Worm (Caenorhabditis elegans): ENCODE results near the gene scl-5.

Gene scl-5

ce11 chrIV:13075625-13076252, 11.9 kb downstream of the scl-5 start:
- TF ChIP-seq unc-62 (GFP tag; optimal IDR thresholded peaks at IDR 0.05): no peak

ce11 chrIV:13076620-13077019, 12.8 kb downstream of the scl-5 start, which contains the start of gene C39E9.7:
Gene C39E9.7, minus strand, starts transcription at chrIV:13076720.
- no peak for TF ChIP-seq unc-62 (GFP tag; optimal IDR thresholded peaks at IDR 0.05)

DNA sequence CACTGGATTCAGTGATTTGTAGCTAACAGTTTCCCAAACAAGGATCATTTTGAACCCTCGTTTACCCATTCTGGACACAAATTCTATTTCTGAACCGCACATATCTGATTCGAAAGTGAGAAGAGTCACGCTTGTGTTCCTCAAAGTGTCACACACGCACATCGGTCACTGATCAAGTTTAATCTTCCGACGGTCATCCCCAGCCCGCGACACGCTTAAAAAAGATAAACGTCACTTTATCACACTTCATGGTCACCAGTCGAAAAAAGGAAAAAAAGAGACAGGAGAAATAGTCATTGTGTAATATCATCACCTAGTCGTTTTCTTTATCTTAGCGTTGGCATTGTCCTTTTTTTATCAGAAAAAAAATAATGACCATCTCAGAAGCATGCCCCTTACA, 13.9 kb downstream of the scl-5 start:
- no peak for TF ChIP-seq unc-62 (GFP tag; optimal IDR thresholded peaks at IDR 0.05)

- TF ChIP-seq unc-62 (GFP tag; optimal IDR thresholded peaks at IDR 0.05): no peak
These were observed 14.5 kb downstream of the scl-5 start for ce11 chrIV:13078342-13078741.

ce11 chrIV:13079119-13079518, 15.3 kb downstream of the scl-5 start, which contains the start of gene C39E9.8:
Gene C39E9.8, plus strand, starts transcription at chrIV:13079446.
- no peak for TF ChIP-seq unc-62 (GFP tag; optimal IDR thresholded peaks at IDR 0.05)

ce11 chrIV:13080185-13080584, 16.4 kb downstream of the scl-5 start:
- no peak for TF ChIP-seq unc-62 (GFP tag; optimal IDR thresholded peaks at IDR 0.05)

DNA sequence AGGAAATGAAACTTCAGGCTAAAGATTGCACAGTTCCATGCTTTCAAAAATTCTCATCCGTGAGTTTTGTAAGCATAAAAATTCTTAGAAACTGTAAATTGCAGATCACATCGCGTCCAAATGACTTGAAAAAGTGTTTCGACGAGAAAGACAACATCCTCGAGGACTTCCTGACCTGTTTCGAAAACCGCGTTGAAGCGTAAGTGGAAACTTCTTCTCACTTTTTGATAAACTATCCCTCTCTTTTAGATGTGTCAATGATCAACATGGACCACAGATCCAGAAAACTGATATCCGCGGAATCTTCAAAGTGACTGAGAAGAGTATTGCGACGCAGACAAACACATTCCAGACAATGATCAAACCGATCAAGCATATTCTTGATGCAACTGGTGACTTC, 17.0 kb downstream of the scl-5 start:
- no peak for TF ChIP-seq unc-62 (GFP tag; optimal IDR thresholded peaks at IDR 0.05)

- TF ChIP-seq unc-62 (GFP tag; optimal IDR thresholded peaks at IDR 0.05): no peak
These were observed 18.3 kb downstream of the scl-5 start for ce11 chrIV:13082106-13082505.

DNA sequence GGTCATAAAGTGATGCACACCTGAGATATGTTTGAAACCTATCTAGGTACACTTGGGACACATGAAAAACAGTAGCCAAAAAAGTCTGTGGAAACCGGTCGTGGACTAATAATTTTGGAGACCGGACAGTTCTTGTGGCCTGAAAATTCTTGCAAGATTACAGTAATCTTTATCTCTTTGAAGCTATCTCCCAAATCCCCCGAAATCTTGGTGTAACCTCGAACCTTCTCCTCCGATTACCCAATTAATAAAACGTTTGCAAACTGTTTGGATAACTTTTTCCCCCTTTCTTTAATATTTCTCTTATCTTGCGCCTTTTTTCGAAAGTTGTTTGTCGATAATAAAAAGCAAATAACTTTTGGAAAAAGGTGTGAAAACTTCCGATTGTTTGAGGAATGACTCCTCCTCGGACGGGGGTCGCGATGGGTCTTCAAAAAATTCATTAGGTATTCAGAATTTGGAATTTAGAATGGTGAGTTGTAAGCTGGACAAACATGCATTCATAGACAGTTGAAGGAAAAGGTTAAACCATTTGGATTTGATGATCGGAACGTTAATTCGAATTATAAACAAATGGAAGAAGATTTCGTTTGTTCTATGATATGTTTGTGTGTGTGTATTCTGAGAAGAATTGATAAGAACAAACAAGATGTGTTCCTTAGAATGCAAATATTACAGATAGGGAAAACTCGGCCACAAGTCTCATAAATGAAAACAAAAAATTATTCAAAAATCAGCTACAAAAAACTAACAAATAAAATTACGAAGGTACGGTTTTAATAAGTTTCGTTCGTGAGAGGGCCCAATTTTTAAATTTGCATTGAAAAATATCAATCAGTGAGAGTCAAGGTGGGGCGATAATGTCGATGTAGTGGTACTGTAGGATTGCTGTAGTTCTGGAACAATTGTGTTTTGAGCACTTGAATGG, 19.3 kb downstream of the scl-5 start:
- TF ChIP-seq unc-62 (GFP tag; optimal IDR thresholded peaks at IDR 0.05): no peak

- TF ChIP-seq unc-62 (GFP tag; optimal IDR thresholded peaks at IDR 0.05): no peak
These were observed 21.9 kb downstream of the scl-5 start for ce11 chrIV:13085675-13086074.

- no peak for TF ChIP-seq unc-62 (GFP tag; optimal IDR thresholded peaks at IDR 0.05)
These were observed 22.9 kb downstream of the scl-5 start, which contains the start of gene spin-2 for ce11 chrIV:13086705-13087104. Gene spin-2, plus strand, starts transcription at chrIV:13087005.

- TF ChIP-seq unc-62 (GFP tag; optimal IDR thresholded peaks at IDR 0.05): no peak
These were observed 25.9 kb downstream of the scl-5 start for ce11 chrIV:13089671-13090242.

ce11 chrIV:13090967-13091366, 27.2 kb downstream of the scl-5 start, which contains the start of gene col-132:
Gene col-132, minus strand, starts transcription at chrIV:13091067.
- TF ChIP-seq unc-62 (GFP tag; optimal IDR thresholded peaks at IDR 0.05): no peak

- no peak for TF ChIP-seq unc-62 (GFP tag; optimal IDR thresholded peaks at IDR 0.05)
These were observed 29.9 kb downstream of the scl-5 start, which contains the start of the genes prcc-1 and C39E9.12 for ce11 chrIV:13093677-13094076. Gene prcc-1, minus strand, starts transcription at chrIV:13093795. Gene C39E9.12, plus strand, starts transcription at chrIV:13094007.

DNA sequence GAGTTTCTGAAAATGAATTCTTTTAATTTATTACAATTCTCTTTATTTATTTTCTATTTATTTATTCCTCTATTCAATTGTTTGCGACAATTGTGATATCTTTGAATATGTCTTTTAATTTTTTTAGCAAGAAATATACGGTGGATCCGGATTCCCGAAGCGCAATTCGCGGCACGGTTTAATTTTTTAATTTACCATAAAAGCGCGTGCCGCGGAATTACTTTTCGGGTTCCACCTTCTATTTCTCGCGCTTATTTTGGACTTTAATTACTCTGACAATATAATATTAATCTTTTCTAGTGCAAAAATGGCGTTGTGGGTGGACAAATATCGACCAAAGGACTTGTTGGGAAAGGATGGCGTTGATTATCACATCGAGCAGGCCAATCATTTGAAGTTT, 31.6 kb downstream of the scl-5 start, which contains the start of gene rfc-3:
Gene rfc-3 (plus strand): TSS at position 301 of the 400 bp plus-strand sequence.
- TF ChIP-seq unc-62 (GFP tag; optimal IDR thresholded peaks at IDR 0.05): no peak

ce11 chrIV:13096778-13097177, 33.0 kb downstream of the scl-5 start:
- no peak for TF ChIP-seq unc-62 (GFP tag; optimal IDR thresholded peaks at IDR 0.05)
